Fruit fly (Drosophila melanogaster) whole organism, embryonic: Measurements from ENCODE around the gene CG7071.

Source experiments
- Asciz ChIP-seq: fragments of 200-800 bp; sonication (Bioruptor generic); optimal IDR thresholded peaks from 2 replicates; lab custom pipeline; 2017; ENCODE audit warnings: missing biosample characterization, mild to moderate bottlenecking, missing genetic modification characterization, missing genetic modification reagents
- CG10462 ChIP-seq: fragments of 200-800 bp; sonication (Bioruptor generic); optimal IDR thresholded peaks from 2 replicates; lab custom pipeline; 2016; ENCODE audit warnings: missing biosample characterization, missing genetic modification characterization
- CG10565 ChIP-seq: fragments of 200-800 bp; sonication (Bioruptor generic); optimal IDR thresholded peaks from 3 replicates; lab custom pipeline; 2016; ENCODE audit warnings: missing biosample characterization, mild to moderate bottlenecking, missing genetic modification characterization
- CG1233 ChIP-seq: fragments of 200-800 bp; sonication (Bioruptor generic); optimal IDR thresholded peaks from 4 replicates; lab custom pipeline; 2018; ENCODE audit warnings: missing biosample characterization, mild to moderate bottlenecking, missing genetic modification characterization
- CG12391 ChIP-seq: fragments of 200-800 bp; sonication (Bioruptor generic); optimal IDR thresholded peaks from 3 replicates; lab custom pipeline; 2018; ENCODE audit warnings: missing biosample characterization, mild to moderate bottlenecking, missing genetic modification characterization, moderate library complexity
- CG12659 ChIP-seq: fragments of 200-800 bp; sonication (Bioruptor generic); optimal IDR thresholded peaks from 3 replicates; lab custom pipeline; 2017; ENCODE audit warnings: mild to moderate bottlenecking, missing biosample characterization, missing genetic modification reagents, missing genetic modification characterization
- CG13123 ChIP-seq: fragments of 200-800 bp; sonication (Bioruptor generic); optimal IDR thresholded peaks from 2 replicates; lab custom pipeline; 2016; ENCODE audit warnings: missing biosample characterization, missing genetic modification characterization
- CG15601 ChIP-seq: fragments of 200-800 bp; sonication (Bioruptor generic); optimal IDR thresholded peaks from 3 replicates; lab custom pipeline; 2019; ENCODE audit warnings: missing biosample characterization, mild to moderate bottlenecking, missing genetic modification characterization, moderate library complexity
- CG16779 ChIP-seq: fragments of 200-800 bp; sonication (Bioruptor generic); IDR thresholded peaks from 2 replicates; pipeline ENCODE4 v1.3.6; 2022; ENCODE audit warnings: missing biosample characterization, missing genetic modification characterization
- CG17328 ChIP-seq: fragments of 200-800 bp; sonication (Bioruptor generic); IDR thresholded peaks from 2 replicates; pipeline ENCODE4 v1.3.6; 2022; ENCODE audit warnings: missing biosample characterization, missing genetic modification characterization
- CG17361 ChIP-seq: fragments of 200-800 bp; sonication (Bioruptor generic); IDR thresholded peaks from 3 replicates; pipeline ENCODE4 v1.3.6; 2022; ENCODE audit warnings: missing biosample characterization, missing genetic modification characterization
- CG2199 ChIP-seq: fragments of 200-800 bp; sonication (Bioruptor generic); IDR thresholded peaks from 3 replicates; pipeline ENCODE4 v1.3.6; 2022; ENCODE audit warnings: missing biosample characterization, missing genetic modification characterization
- CG30020 ChIP-seq: fragments of 200-800 bp; optimal IDR thresholded peaks from 2 replicates; lab custom pipeline; 2019; ENCODE audit warnings: missing biosample characterization, mild to moderate bottlenecking, missing genetic modification characterization, moderate library complexity
- CG31224 ChIP-seq: fragments of 200-800 bp; sonication (Bioruptor generic); IDR thresholded peaks from 2 replicates; pipeline ENCODE4 v1.3.6; 2022; ENCODE audit warnings: missing biosample characterization, missing genetic modification characterization
- CG34376 ChIP-seq: fragments of 200-800 bp; sonication (Bioruptor generic); optimal IDR thresholded peaks from 2 replicates; lab custom pipeline; 2018; ENCODE audit warnings: missing biosample characterization, mild to moderate bottlenecking, missing genetic modification characterization
- CG43689 ChIP-seq: fragments of 200-800 bp; sonication (Bioruptor generic); IDR thresholded peaks from 2 replicates; pipeline ENCODE4 v1.3.6; 2022; ENCODE audit warnings: missing biosample characterization, missing genetic modification characterization
- CG6683 ChIP-seq: fragments of 200-800 bp; sonication (Bioruptor generic); optimal IDR thresholded peaks from 2 replicates; lab custom pipeline; 2017; ENCODE audit warnings: missing biosample characterization, mild to moderate bottlenecking, missing genetic modification characterization, missing genetic modification reagents
- CG7271 ChIP-seq: fragments of 200-800 bp; sonication (Bioruptor generic); optimal IDR thresholded peaks from 2 replicates; lab custom pipeline; 2018; ENCODE audit warnings: missing biosample characterization, mild to moderate bottlenecking, missing genetic modification characterization, moderate library complexity
- CG9876 ChIP-seq: fragments of 200-800 bp; sonication (Bioruptor generic); optimal IDR thresholded peaks from 2 replicates; lab custom pipeline; 2016; ENCODE audit warnings: missing biosample characterization, missing genetic modification characterization
- Camta ChIP-seq: fragments of 200-800 bp; sonication (Bioruptor generic); optimal IDR thresholded peaks from 2 replicates; lab custom pipeline; 2016; ENCODE audit warnings: missing biosample characterization, missing genetic modification characterization
- D19A ChIP-seq: fragments of 200-800 bp; optimal IDR thresholded peaks from 3 replicates; lab custom pipeline; 2019; ENCODE audit warnings: missing biosample characterization, mild to moderate bottlenecking, missing genetic modification characterization, moderate library complexity
- Dbx ChIP-seq: fragments of 200-800 bp; sonication (Bioruptor generic); IDR thresholded peaks from 3 replicates; pipeline ENCODE4 v1.3.6; 2022; ENCODE audit warnings: missing biosample characterization, missing genetic modification characterization
- Dp ChIP-seq: fragments of 200-800 bp; sonication (Bioruptor generic); optimal IDR thresholded peaks from 2 replicates; lab custom pipeline; 2018; ENCODE audit warnings: missing biosample characterization, mild to moderate bottlenecking, missing genetic modification characterization, moderate library complexity
- E2f2 ChIP-seq: fragments of 200-800 bp; sonication (Bioruptor generic); IDR thresholded peaks from 2 replicates; pipeline ENCODE4 v1.3.6; 2022; ENCODE audit warnings: missing biosample characterization, missing genetic modification characterization
- H15 ChIP-seq: fragments of 200-800 bp; sonication (Bioruptor generic); IDR thresholded peaks from 3 replicates; pipeline ENCODE4 v1.3.6; 2022; ENCODE audit warnings: missing biosample characterization, missing genetic modification characterization
- Hand ChIP-seq: fragments of 200-800 bp; sonication (Bioruptor generic); optimal IDR thresholded peaks from 2 replicates; lab custom pipeline; 2017; ENCODE audit warnings: mild to moderate bottlenecking, missing biosample characterization, missing genetic modification reagents, missing genetic modification characterization
- HmgD ChIP-seq: fragments of 200-800 bp; sonication (Bioruptor generic); optimal IDR thresholded peaks from 3 replicates; lab custom pipeline; 2016; ENCODE audit warnings: missing biosample characterization, missing genetic modification characterization
- Hr39 ChIP-seq: fragments of >200 bp; optimal IDR thresholded peaks from 2 replicates; lab custom pipeline; 2017
- Hr51 ChIP-seq, 2 experiments: fragments of 200-800 bp; sonication (Bioruptor generic); optimal IDR thresholded peaks; 2 replicates in 1 of 2; 3 replicates in 1 of 2; lab custom pipeline; 2016 to 2018; ENCODE audit warnings: missing biosample characterization in 2 of 2, missing genetic modification characterization in 2 of 2, mild to moderate bottlenecking in 1 of 2, moderate library complexity in 1 of 2
- Oaz ChIP-seq: fragments of 200-800 bp; sonication (Bioruptor generic); IDR thresholded peaks from 2 replicates; pipeline ENCODE4 v1.3.6; 2022; ENCODE audit warnings: missing biosample characterization, missing genetic modification characterization
- Opbp ChIP-seq: fragments of 200-800 bp; sonication (Bioruptor generic); IDR thresholded peaks from 3 replicates; pipeline ENCODE4 v1.3.6; 2022; ENCODE audit warnings: missing biosample characterization, missing genetic modification characterization; ENCODE audit not compliant: partially characterized antibody
- Usf ChIP-seq: fragments of 200-800 bp; sonication (Bioruptor generic); optimal IDR thresholded peaks from 2 replicates; lab custom pipeline; 2017; ENCODE audit warnings: missing genotype, missing biosample characterization, missing genetic modification characterization
- Xbp1 ChIP-seq: fragments of 200-800 bp; sonication (Bioruptor generic); optimal IDR thresholded peaks from 3 replicates; lab custom pipeline; 2016; ENCODE audit warnings: missing biosample characterization, mild to moderate bottlenecking, missing genetic modification characterization
- aop ChIP-seq: fragments of 200-800 bp; sonication (Bioruptor generic); IDR thresholded peaks from 2 replicates; pipeline ENCODE4 v1.3.6; 2022; ENCODE audit warnings: missing biosample characterization, missing genetic modification characterization
- br ChIP-seq: fragments of >200 bp; optimal IDR thresholded peaks from 2 replicates; lab custom pipeline; 2017
- btn ChIP-seq: fragments of 200-800 bp; sonication (Bioruptor generic); optimal IDR thresholded peaks from 2 replicates; lab custom pipeline; 2016; ENCODE audit warnings: missing biosample characterization, missing genetic modification characterization
- chif ChIP-seq, 2 experiments: fragments of 200-800 bp; sonication (Bioruptor generic); optimal IDR thresholded peaks; 3 replicates each; lab custom pipeline; 2016; ENCODE audit warnings: missing biosample characterization in 2 of 2, missing genetic modification characterization in 2 of 2
- chinmo ChIP-seq: fragments of 200-800 bp; sonication (Bioruptor generic); IDR thresholded peaks from 4 replicates; pipeline ENCODE4 v1.3.6; 2022; ENCODE audit warnings: missing biosample characterization, missing genetic modification characterization; ENCODE audit not compliant: partially characterized antibody
- crp ChIP-seq, 2 experiments: fragments of 200-800 bp; sonication (Bioruptor generic); optimal IDR thresholded peaks; 2 replicates in 1 of 2; 3 replicates in 1 of 2; lab custom pipeline; 2017; ENCODE audit warnings: missing biosample characterization in 2 of 2, missing genetic modification characterization in 2 of 2, mild to moderate bottlenecking in 1 of 2, moderate library complexity in 1 of 2
- disco-r ChIP-seq: fragments of 200-800 bp; sonication (Bioruptor generic); optimal IDR thresholded peaks from 2 replicates; lab custom pipeline; 2016; ENCODE audit warnings: missing biosample characterization, missing genetic modification characterization
- eve ChIP-seq, 2 experiments: fragments of >200 bp; optimal IDR thresholded peaks; 2 replicates each; lab custom pipeline; 2017; ENCODE audit warnings: missing biosample characterization in 2 of 2, missing genetic modification characterization in 2 of 2
- ftz-f1 ChIP-seq: fragments of 200-800 bp; sonication (Bioruptor generic); optimal IDR thresholded peaks from 2 replicates; lab custom pipeline; 2016; ENCODE audit warnings: missing biosample characterization, missing genetic modification characterization
- ind ChIP-seq: fragments of 200-800 bp; sonication (Bioruptor generic); optimal IDR thresholded peaks from 3 replicates; lab custom pipeline; 2016; ENCODE audit warnings: missing biosample characterization, missing genetic modification characterization
- lmd ChIP-seq: fragments of 200-800 bp; sonication (Bioruptor generic); IDR thresholded peaks from 2 replicates; pipeline ENCODE4 v1.3.6; 2022; ENCODE audit warnings: missing biosample characterization, missing genetic modification characterization
- nmo ChIP-seq: fragments of 200-800 bp; sonication (Bioruptor generic); optimal IDR thresholded peaks from 2 replicates; lab custom pipeline; 2018; ENCODE audit warnings: missing biosample characterization, mild to moderate bottlenecking, missing genetic modification characterization, moderate library complexity
- pb ChIP-seq: fragments of 200-800 bp; sonication (Bioruptor generic); optimal IDR thresholded peaks from 3 replicates; lab custom pipeline; 2016; ENCODE audit warnings: missing biosample characterization, missing genetic modification characterization
- rib ChIP-seq: fragments of 200-800 bp; sonication (Bioruptor generic); IDR thresholded peaks from 2 replicates; pipeline ENCODE4 v1.3.6; 2022; ENCODE audit warnings: missing biosample characterization, missing genetic modification characterization
- sqz ChIP-seq: fragments of 200-800 bp; sonication (Bioruptor generic); optimal IDR thresholded peaks from 3 replicates; lab custom pipeline; 2018; ENCODE audit warnings: missing biosample characterization, mild to moderate bottlenecking, missing genetic modification characterization
- vfl ChIP-seq: fragments of 200-800 bp; sonication (Bioruptor generic); optimal IDR thresholded peaks from 2 replicates; lab custom pipeline; 2016; ENCODE audit warnings: missing biosample characterization, missing genetic modification characterization
- wdn ChIP-seq: fragments of 200-800 bp; sonication (Bioruptor generic); IDR thresholded peaks from 2 replicates; pipeline ENCODE4 v1.3.6; 2022; ENCODE audit warnings: missing biosample characterization, missing genetic modification characterization

CG7071 gene

DNA sequence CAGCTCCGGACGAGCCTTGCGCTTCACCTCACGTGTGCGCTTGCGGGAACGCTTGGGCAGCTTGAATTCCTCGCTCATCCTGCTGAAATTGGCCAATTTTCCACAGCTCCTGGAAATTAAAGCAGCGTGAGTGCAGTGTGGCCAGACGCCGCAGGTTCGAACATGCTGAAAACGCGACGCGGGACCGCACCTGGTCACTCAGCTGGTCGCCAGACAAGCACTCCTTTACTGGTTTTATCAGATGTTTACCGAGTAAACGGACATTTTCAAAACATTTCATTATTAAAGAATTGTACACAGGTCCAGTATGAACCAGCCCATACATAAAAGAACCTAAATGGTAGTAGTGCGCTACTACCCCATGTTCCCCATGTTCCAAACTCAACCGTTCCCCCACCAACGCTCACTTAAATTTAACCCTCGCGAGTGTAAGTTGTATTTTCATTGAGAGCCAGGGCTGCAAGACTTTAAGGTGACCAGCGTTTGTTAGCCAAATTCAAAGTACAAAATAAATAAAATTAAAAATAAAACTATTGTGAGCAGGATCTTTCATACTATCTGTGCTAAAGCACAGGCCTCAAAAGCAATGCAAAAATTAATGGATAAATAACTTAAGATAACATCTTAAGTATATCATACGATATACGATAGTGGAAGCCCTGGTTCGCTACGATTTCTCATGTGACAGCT, at the start of gene CG7071, which contains the start of the genes JMJD6 and Muted (continued):
- TF ChIP-seq Camta (peak; percentile 88), CG43689 (GFP tag; lab: Robert Waterston, UW) (no peak; the same call in 1 of the 2 replicates), CG10565 (GFP tag; lab: Kevin White, UChicago) (peak; percentile 55), vfl (peak; percentile 92), pb (no peak), aop (GFP tag; lab: Robert Waterston, UW) (peak; percentile 66; the same call in 1 of the 2 replicates), Asciz (GFP tag; lab: Kevin White, UChicago) (peak; percentile 77), chinmo (GFP tag; lab: Robert Waterston, UW) (no peak), sqz (GFP tag; lab: Kevin White, UChicago) (peak; percentile 77), HmgD (GFP tag; lab: Kevin White, UChicago) (peak; percentile 78), CG10462 (peak; percentile 79), btn (GFP tag; lab: Kevin White, UChicago) (peak; percentile 15), Dbx (GFP tag; lab: Robert Waterston, UW) (peak; percentile 91), wdn (peak; percentile 84), E2f2 (GFP tag; lab: Robert Waterston, UW) (peak; percentile 79), CG31224 (GFP tag; lab: Robert Waterston, UW) (peak; percentile 80), rib (GFP tag; lab: Robert Waterston, UW) (peak; percentile 90; the same call in 1 of the 2 replicates), Dp (GFP tag; lab: Kevin White, UChicago) (peak; percentile 52), CG17328 (GFP tag; lab: Robert Waterston, UW) (peak; percentile 88), D19A (tag; lab: Kevin White, UChicago) (peak; percentile 70), CG1233 (GFP tag; lab: Kevin White, UChicago) (peak; percentile 87), ftz-f1 (GFP tag; lab: Kevin White, UChicago) (peak; percentile 74), eve (GFP tag; optimal IDR thresholded peaks at IDR 0.05; lab: Kevin White, UChicago) (no peak), CG12391 (peak; percentile 97), CG7271 (tag; lab: Kevin White, UChicago) (peak; percentile 69), CG16779 (GFP tag; lab: Robert Waterston, UW) (peak; percentile 79), Oaz (GFP tag; lab: Robert Waterston, UW) (peak; percentile 88), disco-r (GFP tag; lab: Kevin White, UChicago) (peak; percentile 76), CG30020 (tag; lab: Kevin White, UChicago) (peak; percentile 90), CG13123 (GFP tag; lab: Kevin White, UChicago) (peak; percentile 89), ind (GFP tag; lab: Kevin White, UChicago) (peak; percentile 93), Xbp1 (GFP tag; lab: Kevin White, UChicago) (peak; percentile 96), Hr51 (GFP tag; optimal IDR thresholded peaks at IDR 0.05; lab: Kevin White, UChicago) (peak; percentile 89 to 94), CG12659 (GFP tag; lab: Kevin White, UChicago) (peak; percentile 97), Usf (GFP tag; lab: Kevin White, UChicago) (peak; percentile 85), CG2199 (GFP tag; lab: Robert Waterston, UW) (0 out of 3 replicates have a peak, but pooled peaks have one; percentile 62), CG6683 (GFP tag; lab: Kevin White, UChicago) (peak; percentile 72), CG17361 (GFP tag; lab: Robert Waterston, UW) (peak; percentile 91), chif (GFP tag; optimal IDR thresholded peaks at IDR 0.05; lab: Kevin White, UChicago) (peak; percentile 82 to 92), nmo (GFP tag; lab: Kevin White, UChicago) (peak; percentile 88), crp (GFP tag; optimal IDR thresholded peaks at IDR 0.05; lab: Kevin White, UChicago) (peak; percentile 50 to 86), Opbp (GFP tag; lab: Robert Waterston, UW) (peak; percentile 60; the same call in 1 of the 3 replicates), br (lab: Kevin White, UChicago) (no peak), Hr39 (lab: Kevin White, UChicago) (no peak), CG34376 (GFP tag; lab: Kevin White, UChicago) (peak; percentile 93), CG9876 (GFP tag; lab: Kevin White, UChicago) (peak; percentile 63), H15 (peak; percentile 87), Hand (GFP tag; lab: Kevin White, UChicago) (peak; percentile 75), CG15601 (peak; percentile 88), lmd (GFP tag; lab: Robert Waterston, UW) (peak; percentile 91)
